Worm (Caenorhabditis elegans) whole organism, L4 larva: Measurements from ENCODE around the gene unk-1.

Experiments used
- F10B5.3 ChIP-seq: sonication (generic microtip); optimal IDR thresholded peaks from 2 replicates; lab custom pipeline; 2016; ENCODE audit warnings: mild to moderate bottlenecking, missing genetic modification characterization, missing compliant biosample characterization
- T26A8.4 ChIP-seq: fragments of 200-800 bp; sonication (Bioruptor generic); IDR thresholded peaks from 2 replicates; pipeline ENCODE4 v1.3.6; 2022; ENCODE audit warnings: missing genetic modification characterization, missing compliant biosample characterization
- Y48G9A.11 ChIP-seq: fragments of 200-800 bp; sonication (Bioruptor generic); IDR thresholded peaks from 2 replicates; pipeline ENCODE4 v1.3.6; 2022; ENCODE audit warnings: missing genetic modification reagents, missing genetic modification characterization, missing compliant biosample characterization
- Y75B8A.6 ChIP-seq: fragments of 200-800 bp; sonication (Bioruptor generic); IDR thresholded peaks from 2 replicates; pipeline ENCODE4 v1.3.6; 2022; ENCODE audit warnings: missing genetic modification reagents, missing genetic modification characterization, missing compliant biosample characterization
- aly-2 ChIP-seq: sonication (generic microtip); optimal IDR thresholded peaks from 2 replicates; lab custom pipeline; 2018; ENCODE audit warnings: missing biosample characterization, missing genetic modification characterization
- ceh-20 ChIP-seq: fragments of 200-800 bp; sonication (Bioruptor generic); IDR thresholded peaks from 2 replicates; pipeline ENCODE4 v1.3.6; 2022; ENCODE audit warnings: missing genetic modification reagents, missing genetic modification characterization, missing compliant biosample characterization
- ceh-28 ChIP-seq: fragments of 150-350 bp; optimal IDR thresholded peaks from 2 replicates; lab custom pipeline; 2014; ENCODE audit warnings: missing biosample characterization, missing genetic modification reagents, missing genetic modification characterization
- ceh-32 ChIP-seq: sonication (generic microtip); optimal IDR thresholded peaks from 2 replicates; lab custom pipeline; 2016; ENCODE audit warnings: mild to moderate bottlenecking, missing genetic modification characterization, missing compliant biosample characterization; ENCODE audit not compliant: poor library complexity
- ces-1 ChIP-seq: fragments of 150-350 bp; sonication (generic microtip); optimal IDR thresholded peaks from 4 replicates; lab custom pipeline; 2014; ENCODE audit warnings: missing biosample characterization, missing genetic modification reagents, missing genetic modification characterization
- ctbp-1 ChIP-seq: fragments of 200-800 bp; sonication (Bioruptor generic); IDR thresholded peaks from 2 replicates; pipeline ENCODE4 v1.3.6; 2022; ENCODE audit warnings: missing genetic modification reagents, missing genetic modification characterization, missing compliant biosample characterization
- daf-16 ChIP-seq, 3 experiments: sonication (generic microtip); optimal IDR thresholded peaks; 2 replicates each; lab custom pipeline; 2016 to 2017; ENCODE audit warnings: missing genetic modification characterization in 3 of 3, missing genetic modification reagents in 3 of 3, mild to moderate bottlenecking in 2 of 3, missing compliant biosample characterization in 2 of 3, missing biosample characterization in 1 of 3, moderate library complexity in 1 of 3
- daf-8 ChIP-seq: fragments of 200-800 bp; sonication (Bioruptor generic); IDR thresholded peaks from 2 replicates; pipeline ENCODE4 v1.3.6; 2022; ENCODE audit warnings: missing genetic modification characterization, missing compliant biosample characterization
- dmd-6 ChIP-seq: fragments of 200-800 bp; sonication (Bioruptor generic); IDR thresholded peaks from 2 replicates; pipeline ENCODE4 v1.3.6; 2022; ENCODE audit warnings: missing genetic modification reagents, missing genetic modification characterization, missing compliant biosample characterization
- dpl-1 ChIP-seq: fragments of 150-350 bp; optimal IDR thresholded peaks from 2 replicates; lab custom pipeline; 2014; ENCODE audit warnings: missing biosample characterization, missing genetic modification reagents, missing genetic modification characterization
- dve-1 ChIP-seq: sonication (generic microtip); optimal IDR thresholded peaks from 2 replicates; lab custom pipeline; 2017; ENCODE audit warnings: antibody characterized with exemption, mild to moderate bottlenecking, missing genetic modification characterization, missing compliant biosample characterization; ENCODE audit not compliant: insufficient read depth
- egl-43 ChIP-seq: fragments of 200-800 bp; sonication (Bioruptor generic); IDR thresholded peaks from 2 replicates; pipeline ENCODE4 v1.3.6; 2022; ENCODE audit warnings: missing genetic modification reagents, missing genetic modification characterization, missing compliant biosample characterization
- hlh-11 ChIP-seq: fragments of 200-800 bp; sonication (Bioruptor generic); optimal IDR thresholded peaks from 2 replicates; lab custom pipeline; 2018; ENCODE audit warnings: mild to moderate bottlenecking, missing genetic modification characterization, missing compliant biosample characterization
- hlh-30 ChIP-seq: sonication (generic microtip); optimal IDR thresholded peaks from 2 replicates; lab custom pipeline; 2017; ENCODE audit warnings: antibody characterized with exemption, mild to moderate bottlenecking, missing genetic modification characterization, missing compliant biosample characterization; ENCODE audit not compliant: insufficient read depth
- jun-1 ChIP-seq: fragments of 150-350 bp; optimal IDR thresholded peaks from 2 replicates; lab custom pipeline; 2014; ENCODE audit warnings: missing biosample characterization, missing genetic modification reagents, missing genetic modification characterization
- lir-3 ChIP-seq: sonication (generic microtip); optimal IDR thresholded peaks from 2 replicates; lab custom pipeline; 2016; ENCODE audit warnings: mild to moderate bottlenecking, missing genetic modification characterization, missing compliant biosample characterization
- madf-9 ChIP-seq: fragments of 200-800 bp; sonication (Bioruptor generic); conservative IDR thresholded peaks from 2 replicates; pipeline ENCODE4 v1.3.6; 2022; ENCODE audit warnings: missing genetic modification reagents, missing genetic modification characterization, missing compliant biosample characterization
- mdl-1 ChIP-seq, 2 experiments: fragments of 150-350 bp in 1 of 2; sonication (generic microtip) in 1 of 2; optimal IDR thresholded peaks; 2 replicates each; lab custom pipeline; 2014 to 2017; ENCODE audit warnings: missing biosample characterization in 2 of 2, missing genetic modification characterization in 2 of 2
- mep-1 ChIP-seq: fragments of 150-350 bp; sonication (generic microtip); optimal IDR thresholded peaks from 3 replicates; lab custom pipeline; 2014; ENCODE audit warnings: missing biosample characterization, missing genetic modification characterization
- mes-2 ChIP-seq: sonication (generic microtip); optimal IDR thresholded peaks from 2 replicates; lab custom pipeline; 2016; ENCODE audit warnings: missing genotype, mild to moderate bottlenecking, missing genetic modification characterization, missing compliant biosample characterization; ENCODE audit not compliant: poor library complexity, severe bottlenecking
- mxl-2 ChIP-seq: fragments of 200-800 bp; sonication (Bioruptor generic); conservative IDR thresholded peaks from 2 replicates; pipeline ENCODE4 v1.3.6; 2022; ENCODE audit warnings: missing genetic modification reagents, missing genetic modification characterization, missing compliant biosample characterization
- nhr-11 ChIP-seq: fragments of 150-350 bp; optimal IDR thresholded peaks from 2 replicates; lab custom pipeline; 2014; ENCODE audit warnings: missing biosample characterization, missing genetic modification characterization
- nhr-28 ChIP-seq: fragments of 150-350 bp; optimal IDR thresholded peaks from 2 replicates; lab custom pipeline; 2014; ENCODE audit warnings: missing biosample characterization, missing genetic modification characterization
- nhr-48 ChIP-seq: sonication (generic microtip); optimal IDR thresholded peaks from 2 replicates; lab custom pipeline; 2016; ENCODE audit warnings: mild to moderate bottlenecking, missing genetic modification characterization, missing compliant biosample characterization
- nhr-6 ChIP-seq: fragments of 150-350 bp; optimal IDR thresholded peaks from 2 replicates; lab custom pipeline; 2014; ENCODE audit warnings: missing biosample characterization, missing genetic modification characterization
- nhr-76 ChIP-seq: fragments of 150-350 bp; optimal IDR thresholded peaks from 2 replicates; lab custom pipeline; 2014; ENCODE audit warnings: missing biosample characterization, missing genetic modification characterization
- pha-4 ChIP-seq, 2 experiments: fragments of 150-350 bp in 1 of 2; fragments of 200-800 bp in 1 of 2; sonication (Bioruptor generic) in 1 of 2; IDR thresholded peaks in 1 of 2; optimal IDR thresholded peaks in 1 of 2; 2 replicates each; pipeline versions ENCODE4 v1.3.6 to Lab custom; 2014 to 2022; ENCODE audit warnings: missing genetic modification characterization in 2 of 2, missing genetic modification reagents in 2 of 2, missing biosample characterization in 1 of 2, missing compliant biosample characterization in 1 of 2
- set-16 ChIP-seq: fragments of 200-800 bp; sonication (Bioruptor generic); IDR thresholded peaks from 2 replicates; pipeline ENCODE4 v1.3.6; 2022; ENCODE audit warnings: missing genetic modification reagents, missing genetic modification characterization, missing compliant biosample characterization
- snpc-1.2 ChIP-seq: fragments of 200-800 bp; sonication (Bioruptor generic); IDR thresholded peaks from 2 replicates; pipeline ENCODE4 v1.3.6; 2022; ENCODE audit warnings: missing genetic modification reagents, missing genetic modification characterization, missing compliant biosample characterization
- snpc-4 ChIP-seq: fragments of 150-350 bp; optimal IDR thresholded peaks from 2 replicates; lab custom pipeline; 2014; ENCODE audit warnings: missing biosample characterization, missing genetic modification characterization
- tag-97 ChIP-seq: fragments of 200-800 bp; sonication (Bioruptor generic); IDR thresholded peaks from 2 replicates; pipeline ENCODE4 v1.3.6; 2022; ENCODE audit warnings: missing genetic modification characterization, missing compliant biosample characterization
- unc-130 ChIP-seq: sonication (generic microtip); optimal IDR thresholded peaks from 2 replicates; lab custom pipeline; 2016; ENCODE audit warnings: missing genetic modification reagents, missing genetic modification characterization, missing compliant biosample characterization
- unc-62 ChIP-seq, 3 experiments: fragments of 150-350 bp in 1 of 3; sonication (generic microtip); optimal IDR thresholded peaks in 2 of 3; peaks in 1 of 3; 1 replicate in 1 of 3; 2 replicates in 2 of 3; lab custom pipeline; 2014 to 2017; ENCODE audit warnings: missing biosample characterization in 3 of 3, missing genetic modification characterization in 3 of 3, missing genetic modification reagents in 3 of 3, missing genotype in 1 of 3
- vab-7 ChIP-seq: fragments of 200-800 bp; sonication (Bioruptor generic); IDR thresholded peaks from 2 replicates; pipeline ENCODE4 v1.3.6; 2022; ENCODE audit warnings: missing genetic modification reagents, missing genetic modification characterization, missing compliant biosample characterization
- zfp-3 ChIP-seq: fragments of 200-800 bp; sonication (Bioruptor generic); conservative IDR thresholded peaks from 2 replicates; pipeline ENCODE4 v1.3.6; 2022; ENCODE audit warnings: missing genetic modification reagents, missing genetic modification characterization, missing compliant biosample characterization

unk-1 gene

ce11 chrX:7976400-7976799, 38.4 kb upstream of the unk-1 start, which contains the start of gene F45E1.5:
Gene F45E1.5, plus strand, starts transcription at chrX:7976700.
- TF ChIP-seq mxl-2 (GFP tag; lab: Robert Waterston, UW), result no peak
- TF ChIP-seq ctbp-1 (GFP tag; lab: Robert Waterston, UW), result no peak
- no peak for TF ChIP-seq tag-97 (GFP tag; lab: Robert Waterston, UW)
- TF ChIP-seq nhr-6 (tag; lab: Kevin White, UChicago), result no peak
- no peak for TF ChIP-seq jun-1 (tag; lab: Kevin White, UChicago)
- no peak for TF ChIP-seq Y75B8A.6 (GFP tag; lab: Robert Waterston, UW)

- TF ChIP-seq daf-16 (GFP tag; optimal IDR thresholded peaks at IDR 0.05; lab: Kevin White, UChicago) (no peak), daf-16 (tag; optimal IDR thresholded peaks at IDR 0.05; lab: Kevin White, UChicago) (no peak), T26A8.4 (no peak), mep-1 (tag; lab: Kevin White, UChicago) (no peak), Y48G9A.11 (no peak), aly-2 (tag; lab: Kevin White, UChicago) (no peak), unc-130 (GFP tag; lab: Kevin White, UChicago) (no peak), unc-62 (GFP tag; optimal IDR thresholded peaks at IDR 0.05 in 1 of 2; lab: Kevin White, UChicago) (no peak), unc-62 (tag; optimal IDR thresholded peaks at IDR 0.05; lab: Kevin White, UChicago) (no peak), lir-3 (tag; lab: Kevin White, UChicago) (no peak)
Observed at ce11 chrX:7977452-7977851, 37.3 kb upstream of the unk-1 start.

- TF ChIP-seq hlh-30 (tag; lab: Kevin White, UChicago) (peak; percentile 68), snpc-1.2 (no peak), nhr-11 (tag; lab: Kevin White, UChicago) (no peak)
Observed at ce11 chrX:7982047-7982446, 32.7 kb upstream of the unk-1 start, which contains the start of gene his-71. Gene his-71, minus strand, starts transcription at chrX:7982070.

- TF ChIP-seq dve-1 (tag; lab: Kevin White, UChicago), result peak; percentile 37
- TF ChIP-seq daf-16 (GFP tag; optimal IDR thresholded peaks at IDR 0.05; lab: Kevin White, UChicago), result no peak
- peak; percentile 48 for TF ChIP-seq daf-16 (tag; optimal IDR thresholded peaks at IDR 0.05; lab: Kevin White, UChicago)
- TF ChIP-seq nhr-76 (tag; lab: Kevin White, UChicago), result no peak
Observed at ce11 chrX:7984742-7985141, 30.0 kb upstream of the unk-1 start.

- TF ChIP-seq ceh-28 (tag; lab: Kevin White, UChicago), result no peak
- no peak for TF ChIP-seq daf-8 (GFP tag; lab: Robert Waterston, UW)
- peak in 1 of 2 experiments; percentile 82 for TF ChIP-seq unc-62 (GFP tag; optimal IDR thresholded peaks at IDR 0.05 in 1 of 2; lab: Kevin White, UChicago)
- no peak for TF ChIP-seq unc-62 (tag; optimal IDR thresholded peaks at IDR 0.05; lab: Kevin White, UChicago)
- TF ChIP-seq hlh-30 (tag; lab: Kevin White, UChicago), result no peak
- no peak for TF ChIP-seq pha-4 (GFP tag; IDR thresholded peaks at IDR 0.05; lab: Robert Waterston, UW)
- no peak for TF ChIP-seq pha-4 (tag; optimal IDR thresholded peaks at IDR 0.05; lab: Kevin White, UChicago)
- no peak for TF ChIP-seq zfp-3 (GFP tag; lab: Robert Waterston, UW)
- TF ChIP-seq mxl-2 (GFP tag; lab: Robert Waterston, UW), result no peak
- TF ChIP-seq nhr-48 (tag; lab: Kevin White, UChicago), result peak; percentile 44
- no peak for TF ChIP-seq ceh-20 (GFP tag; lab: Robert Waterston, UW)
- TF ChIP-seq Y75B8A.6 (GFP tag; lab: Robert Waterston, UW), result no peak
- TF ChIP-seq egl-43, result no peak
- TF ChIP-seq mes-2, result no peak
- no peak for TF ChIP-seq mdl-1 (tag; optimal IDR thresholded peaks at IDR 0.05; lab: Kevin White, UChicago)
- no peak for TF ChIP-seq ces-1 (GFP tag; lab: Kevin White, UChicago)
- no peak for TF ChIP-seq ceh-32
- peak; percentile 17 for TF ChIP-seq nhr-28 (tag; lab: Kevin White, UChicago)
- peak; percentile 28; the same call in 1 of the 2 replicates for TF ChIP-seq dmd-6 (GFP tag; lab: Robert Waterston, UW)
- TF ChIP-seq vab-7 (GFP tag; lab: Robert Waterston, UW), result no peak
- TF ChIP-seq dpl-1 (GFP tag; lab: Kevin White, UChicago), result no peak
- TF ChIP-seq jun-1 (tag; lab: Kevin White, UChicago), result no peak
- TF ChIP-seq snpc-4 (tag; lab: Kevin White, UChicago), result no peak
- no peak for TF ChIP-seq nhr-6 (tag; lab: Kevin White, UChicago)
- TF ChIP-seq madf-9 (GFP tag; lab: Robert Waterston, UW), result no peak
- TF ChIP-seq F10B5.3 (tag; lab: Kevin White, UChicago), result no peak
- peak; percentile 30 for TF ChIP-seq hlh-11 (tag; lab: Kevin White, UChicago)
- TF ChIP-seq set-16, result no peak
- TF ChIP-seq daf-16 (GFP tag; optimal IDR thresholded peaks at IDR 0.05; lab: Kevin White, UChicago), result no peak
- TF ChIP-seq daf-16 (tag; optimal IDR thresholded peaks at IDR 0.05; lab: Kevin White, UChicago), result peak; percentile 3
Observed at ce11 chrX:7985495-7986029, 29.2 kb upstream of the unk-1 start, which contains the start of gene F45E1.4. Gene F45E1.4, plus strand, starts transcription at chrX:7985979.
